Worm (Caenorhabditis elegans) whole organism, L2 larva: ENCODE data around the gene C33E10.1.
"Not testable (repeated sequence)": the region's sequence is repeated elsewhere in the genome, so short reads cannot be mapped to it uniquely, and the experiment has no call there.

Experiments
- C34F6.9 ChIP-seq: fragments of 150-350 bp; optimal IDR thresholded peaks from 2 replicates; lab custom pipeline; 2014; ENCODE audit warnings: missing biosample characterization, missing genetic modification characterization
- F13H6.1 ChIP-seq: sonication (generic microtip); optimal IDR thresholded peaks from 2 replicates; lab custom pipeline; 2016; ENCODE audit warnings: missing genetic modification characterization, missing compliant biosample characterization
- ZK546.5 ChIP-seq: sonication (generic microtip); optimal IDR thresholded peaks from 2 replicates; lab custom pipeline; 2017; ENCODE audit warnings: missing biosample characterization, missing genetic modification characterization
- aly-2 ChIP-seq: fragments of 150-350 bp; optimal IDR thresholded peaks from 2 replicates; lab custom pipeline; 2014; ENCODE audit warnings: missing biosample characterization, missing genetic modification characterization
- ama-1 ChIP-seq: fragments of 150-350 bp; optimal IDR thresholded peaks from 2 replicates; lab custom pipeline; 2018; ENCODE audit warnings: inconsistent platforms
- ceh-16 ChIP-seq: fragments of 150-350 bp; optimal IDR thresholded peaks from 2 replicates; lab custom pipeline; 2014; ENCODE audit warnings: missing biosample characterization, missing genetic modification characterization
- crh-2 ChIP-seq: sonication (generic microtip); optimal IDR thresholded peaks from 2 replicates; lab custom pipeline; 2017; ENCODE audit warnings: missing biosample characterization, missing genetic modification characterization
- dmd-4 ChIP-seq: sonication (generic microtip); optimal IDR thresholded peaks from 2 replicates; lab custom pipeline; 2017; ENCODE audit warnings: missing biosample characterization, missing genetic modification characterization
- egl-27 ChIP-seq: sonication (generic microtip); optimal IDR thresholded peaks from 3 replicates; lab custom pipeline; 2017; ENCODE audit warnings: missing biosample characterization, missing genetic modification reagents, missing genetic modification characterization
- elt-3 ChIP-seq: sonication (generic microtip); optimal IDR thresholded peaks from 2 replicates; lab custom pipeline; 2017; ENCODE audit warnings: missing biosample characterization, missing genetic modification characterization
- fos-1 ChIP-seq: fragments of 150-350 bp; optimal IDR thresholded peaks from 2 replicates; lab custom pipeline; 2014; ENCODE audit warnings: missing biosample characterization, missing genetic modification characterization
- gmeb-1 ChIP-seq: fragments of 150-350 bp; optimal IDR thresholded peaks from 2 replicates; lab custom pipeline; 2014; ENCODE audit warnings: missing biosample characterization, missing genetic modification characterization
- lin-11 ChIP-seq: fragments of 150-350 bp; sonication (generic microtip); optimal IDR thresholded peaks from 2 replicates; lab custom pipeline; 2014; ENCODE audit warnings: missing biosample characterization, missing genetic modification characterization, inconsistent platforms, mixed read lengths
- lin-13 ChIP-seq: fragments of 150-350 bp; optimal IDR thresholded peaks from 2 replicates; lab custom pipeline; 2014; ENCODE audit warnings: missing biosample characterization, missing genetic modification reagents, missing genetic modification characterization
- lsy-2 ChIP-seq, 2 experiments: fragments of 150-350 bp in 1 of 2; sonication (generic microtip) in 1 of 2; optimal IDR thresholded peaks; 2 replicates each; lab custom pipeline; 2014 to 2017; ENCODE audit warnings: missing biosample characterization in 2 of 2, missing genetic modification characterization in 2 of 2
- mab-5 ChIP-seq: fragments of 150-350 bp; optimal IDR thresholded peaks from 2 replicates; lab custom pipeline; 2014; ENCODE audit warnings: missing biosample characterization, missing genetic modification characterization
- mbf-1 ChIP-seq: sonication (generic microtip); optimal IDR thresholded peaks from 2 replicates; lab custom pipeline; 2017; ENCODE audit warnings: missing biosample characterization, missing genetic modification characterization
- mdl-1 ChIP-seq, 2 experiments: fragments of 150-350 bp in 1 of 2; sonication (generic microtip) in 1 of 2; optimal IDR thresholded peaks; 2 replicates each; lab custom pipeline; 2017; ENCODE audit warnings: missing biosample characterization in 2 of 2, missing genetic modification characterization in 2 of 2
- nhr-12 ChIP-seq: fragments of 150-350 bp; optimal IDR thresholded peaks from 2 replicates; lab custom pipeline; 2014; ENCODE audit warnings: missing biosample characterization, missing genetic modification characterization
- nhr-129 ChIP-seq: fragments of 150-350 bp; optimal IDR thresholded peaks from 2 replicates; lab custom pipeline; 2014; ENCODE audit warnings: missing biosample characterization, missing genetic modification characterization
- nhr-21 ChIP-seq: fragments of 150-350 bp; optimal IDR thresholded peaks from 2 replicates; lab custom pipeline; 2014; ENCODE audit warnings: missing biosample characterization, missing genetic modification characterization
- nhr-25 ChIP-seq: fragments of 150-350 bp; sonication (generic microtip); optimal IDR thresholded peaks from 3 replicates; lab custom pipeline; 2014; ENCODE audit warnings: missing biosample characterization, missing genetic modification characterization
- nhr-6 ChIP-seq: fragments of 150-350 bp; optimal IDR thresholded peaks from 2 replicates; lab custom pipeline; 2014; ENCODE audit warnings: missing biosample characterization, missing genetic modification characterization
- peb-1 ChIP-seq: fragments of 150-350 bp; optimal IDR thresholded peaks from 2 replicates; lab custom pipeline; 2014; ENCODE audit warnings: missing biosample characterization, missing genetic modification characterization
- skn-1 ChIP-seq: sonication (generic microtip); optimal IDR thresholded peaks from 2 replicates; lab custom pipeline; 2017; ENCODE audit warnings: missing biosample characterization, missing genetic modification characterization
- sma-9 ChIP-seq, 2 experiments: fragments of 150-350 bp in 1 of 2; sonication (generic microtip) in 1 of 2; optimal IDR thresholded peaks; 2 replicates each; lab custom pipeline; 2014 to 2016; ENCODE audit warnings: missing genetic modification characterization in 2 of 2, mild to moderate bottlenecking in 1 of 2, missing biosample characterization in 1 of 2, missing compliant biosample characterization in 1 of 2, missing genetic modification reagents in 1 of 2, moderate library complexity in 1 of 2
- snpc-4 ChIP-seq: fragments of 150-350 bp; optimal IDR thresholded peaks from 2 replicates; lab custom pipeline; 2014; ENCODE audit warnings: missing biosample characterization, missing genetic modification characterization
- unc-39 ChIP-seq: fragments of 150-350 bp; optimal IDR thresholded peaks from 2 replicates; lab custom pipeline; 2014; ENCODE audit warnings: missing biosample characterization, missing genetic modification characterization
- unc-55 ChIP-seq: fragments of 150-350 bp; sonication (generic microtip); optimal IDR thresholded peaks from 3 replicates; lab custom pipeline; 2014; ENCODE audit warnings: missing biosample characterization, missing genetic modification reagents, missing genetic modification characterization
- zag-1 ChIP-seq: fragments of 150-350 bp; optimal IDR thresholded peaks from 2 replicates; lab custom pipeline; 2014; ENCODE audit warnings: missing biosample characterization, missing genetic modification characterization
- ztf-1 ChIP-seq: fragments of 200-800 bp; sonication (Bioruptor generic); conservative IDR thresholded peaks from 2 replicates; pipeline ENCODE4 v1.3.6; 2022; ENCODE audit warnings: missing genetic modification characterization, missing compliant biosample characterization
- ztf-4 ChIP-seq: fragments of 150-350 bp; optimal IDR thresholded peaks from 2 replicates; lab custom pipeline; 2014; ENCODE audit warnings: missing biosample characterization, missing genetic modification characterization

C33E10.1 gene

ce11 chrX:17297408-17297807, 7.6 kb upstream of the C33E10.1 start:
- TF ChIP-seq dmd-4 (tag; lab: Kevin White, UChicago), result no peak
- peak in 1 of 2 experiments; percentile 68 for TF ChIP-seq lsy-2 (tag; optimal IDR thresholded peaks at IDR 0.05; lab: Kevin White, UChicago)
- TF ChIP-seq ceh-16 (tag; lab: Kevin White, UChicago), result no peak

- TF ChIP-seq snpc-4 (tag; lab: Kevin White, UChicago), result peak; percentile 65
- TF ChIP-seq mbf-1 (tag; lab: Kevin White, UChicago), result no peak
- no peak for TF ChIP-seq skn-1 (tag; lab: Kevin White, UChicago)
- no peak for TF ChIP-seq nhr-21 (tag; lab: Kevin White, UChicago)
- no peak for TF ChIP-seq lin-11 (tag; lab: Kevin White, UChicago)
- TF ChIP-seq dmd-4 (tag; lab: Kevin White, UChicago), result no peak
- no peak for TF ChIP-seq ztf-4
Observed at ce11 chrX:17300735-17301134, 4.3 kb upstream of the C33E10.1 start.

DNA sequence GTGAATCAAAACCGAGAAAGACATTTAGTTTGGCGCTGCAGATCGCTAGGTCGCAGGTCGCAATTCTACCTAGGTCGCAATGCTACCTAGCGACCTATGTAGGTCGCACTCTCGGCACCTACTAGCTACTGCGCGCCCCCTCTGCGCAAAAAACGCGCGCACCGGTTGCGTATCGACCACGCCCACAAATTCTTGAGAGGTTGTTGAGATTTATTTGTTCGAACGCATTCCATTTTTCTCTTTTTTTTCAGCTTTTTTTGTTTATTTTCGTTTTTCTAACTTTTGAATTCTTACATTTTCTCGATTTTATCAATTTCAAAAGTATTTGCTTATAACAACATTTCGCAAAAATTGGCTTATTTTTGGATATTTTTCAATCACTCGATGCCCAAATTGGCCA, 3.1 kb upstream of the C33E10.1 start, which contains the start of gene C33E10.10:
Gene C33E10.10, minus strand, starts transcription at position 101 of the 400 bp plus-strand sequence.
- TF ChIP-seq gmeb-1 (tag; lab: Kevin White, UChicago) (no peak), elt-3 (tag; lab: Kevin White, UChicago) (no peak), egl-27 (no peak), nhr-6 (tag; lab: Kevin White, UChicago) (no peak), fos-1 (no peak), ztf-1 (GFP tag; lab: Robert Waterston, UW) (no peak), mab-5 (tag; lab: Kevin White, UChicago) (no peak), snpc-4 (tag; lab: Kevin White, UChicago) (no peak), mdl-1 (tag; optimal IDR thresholded peaks at IDR 0.05; lab: Kevin White, UChicago) (no peak), ama-1 (no peak)

DNA sequence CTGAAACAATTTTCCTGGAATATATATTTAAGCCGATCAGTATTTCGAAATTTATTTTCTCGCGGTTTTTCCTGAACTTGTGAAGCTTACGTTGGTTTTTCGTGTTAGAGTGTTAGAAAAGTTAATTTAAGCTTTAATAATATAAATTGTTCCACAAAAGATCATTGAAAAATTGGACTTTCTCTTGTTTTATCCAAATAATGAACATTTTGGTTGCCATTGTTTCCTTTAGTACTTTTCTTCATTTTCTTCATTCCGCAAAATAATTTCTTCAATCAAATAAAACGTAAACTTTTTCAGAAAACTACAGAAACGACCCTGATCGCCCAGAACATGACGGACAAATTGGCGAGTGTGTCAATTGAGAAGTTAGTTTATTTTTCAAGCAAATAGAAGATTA, 2.6 kb upstream of the C33E10.1 start, which contains the start of gene fbxa-120:
Gene fbxa-120, plus strand, starts transcription at position 301 of the 400 bp plus-strand sequence.
- TF ChIP-seq peb-1 (tag; lab: Kevin White, UChicago) (no peak), sma-9 (GFP tag; optimal IDR thresholded peaks at IDR 0.05; lab: Kevin White, UChicago) (no peak), sma-9 (tag; optimal IDR thresholded peaks at IDR 0.05; lab: Kevin White, UChicago) (no peak), mbf-1 (tag; lab: Kevin White, UChicago) (no peak), unc-39 (no peak), snpc-4 (tag; lab: Kevin White, UChicago) (no peak), ztf-4 (no peak), lin-13 (GFP tag; lab: Kevin White, UChicago) (no peak), nhr-25 (no peak), nhr-129 (no peak)

- TF ChIP-seq nhr-12 (tag; lab: Kevin White, UChicago); lin-11 (tag; lab: Kevin White, UChicago); nhr-25: not testable (repeated sequence)
Observed at ce11 chrX:17310730-17311312, 5.8 kb downstream of the C33E10.1 start, which contains the start of gene C53C11.4. TSS of gene C53C11.4 (plus strand) at chrX:17310908.

DNA sequence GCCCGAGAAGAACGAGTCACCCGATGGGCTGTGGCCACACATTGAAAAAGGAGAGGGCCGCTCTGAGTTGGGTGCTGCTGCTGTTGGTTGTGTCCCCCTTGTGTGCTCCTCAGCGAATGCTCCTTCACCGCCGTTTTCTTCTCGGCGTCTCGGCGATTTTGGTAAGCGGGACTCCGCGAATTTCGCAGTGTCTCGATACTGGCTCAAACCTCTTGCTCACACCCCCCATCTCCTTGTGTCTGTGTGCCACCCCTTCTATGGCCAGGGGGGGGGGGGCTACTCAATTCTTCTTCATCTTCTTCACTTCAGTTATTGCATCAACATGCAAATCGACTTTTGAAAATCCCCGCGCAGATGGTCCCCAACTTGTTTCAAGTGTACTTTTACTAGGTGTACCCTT, 9.9 kb downstream of the C33E10.1 start:
- TF ChIP-seq ZK546.5 (no peak), snpc-4 (tag; lab: Kevin White, UChicago) (no peak), nhr-129 (peak; percentile 16), unc-55 (GFP tag; lab: Kevin White, UChicago) (peak; percentile 39), ama-1 (no peak), F13H6.1 (peak; percentile 55), C34F6.9 (tag; lab: Kevin White, UChicago) (peak; percentile 46), zag-1 (peak; percentile 36), lin-11 (tag; lab: Kevin White, UChicago) (peak; percentile 49), unc-39 (no peak), aly-2 (tag; lab: Kevin White, UChicago) (no peak), lsy-2 (tag; optimal IDR thresholded peaks at IDR 0.05; lab: Kevin White, UChicago) (peak; percentile 1 to 10), crh-2 (tag; lab: Kevin White, UChicago) (peak; percentile 4), skn-1 (tag; lab: Kevin White, UChicago) (no peak)
- TF ChIP-seq, all 48 proteins: peak for 8
